Worm (Caenorhabditis elegans) whole organism, L3 larva: Measurements from ENCODE around the gene srh-271.
A peak's percentile ranks its signal among the peaks of the same experiment; 100 is the strongest.

Experiments used
- R02D3.7 ChIP-seq: fragments of 150-350 bp; optimal IDR thresholded peaks from 2 replicates; lab custom pipeline; 2014; ENCODE audit warnings: missing biosample characterization, missing genetic modification characterization
- ZK546.5 ChIP-seq: sonication (generic microtip); optimal IDR thresholded peaks from 2 replicates; lab custom pipeline; 2017; ENCODE audit warnings: missing biosample characterization, missing genetic modification characterization
- aly-2 ChIP-seq: fragments of 150-350 bp; optimal IDR thresholded peaks from 2 replicates; lab custom pipeline; 2014; ENCODE audit warnings: missing biosample characterization, missing genetic modification characterization
- ama-1 ChIP-seq: fragments of 150-350 bp; optimal IDR thresholded peaks from 2 replicates; lab custom pipeline; 2018
- ceh-28 ChIP-seq: fragments of 150-350 bp; optimal IDR thresholded peaks from 2 replicates; lab custom pipeline; 2014; ENCODE audit warnings: missing biosample characterization, missing genetic modification reagents, missing genetic modification characterization
- ceh-9 ChIP-seq: sonication (generic microtip); optimal IDR thresholded peaks from 2 replicates; lab custom pipeline; 2018; ENCODE audit warnings: missing biosample characterization, missing genetic modification characterization
- egl-27 ChIP-seq: sonication (generic microtip); optimal IDR thresholded peaks from 4 replicates; lab custom pipeline; 2017; ENCODE audit warnings: missing biosample characterization, missing genetic modification reagents, missing genetic modification characterization
- egl-5 ChIP-seq: fragments of 150-350 bp; optimal IDR thresholded peaks from 2 replicates; lab custom pipeline; 2017; ENCODE audit warnings: missing biosample characterization, missing genetic modification reagents, missing genetic modification characterization, inconsistent platforms
- elt-1 ChIP-seq: fragments of 150-350 bp; optimal IDR thresholded peaks from 2 replicates; lab custom pipeline; 2014; ENCODE audit warnings: missing biosample characterization, missing genetic modification characterization
- elt-2 ChIP-seq: sonication (generic microtip); optimal IDR thresholded peaks from 2 replicates; lab custom pipeline; 2016; ENCODE audit warnings: missing genetic modification reagents, mild to moderate bottlenecking, missing genetic modification characterization, missing compliant biosample characterization
- elt-3 ChIP-seq, 3 experiments: fragments of 150-350 bp in 1 of 3; sonication (generic microtip) in 2 of 3; optimal IDR thresholded peaks; 2 replicates in 2 of 3; 4 replicates in 1 of 3; lab custom pipeline; 2014 to 2017; ENCODE audit warnings: missing biosample characterization in 3 of 3, missing genetic modification characterization in 3 of 3
- eor-1 ChIP-seq, 2 experiments: fragments of 150-350 bp; optimal IDR thresholded peaks; 2 replicates each; lab custom pipeline; 2014 to 2018; ENCODE audit warnings: missing biosample characterization in 2 of 2, missing genetic modification characterization in 2 of 2
- fkh-10 ChIP-seq: sonication (generic microtip); optimal IDR thresholded peaks from 2 replicates; lab custom pipeline; 2017; ENCODE audit warnings: missing biosample characterization, missing genetic modification reagents, missing genetic modification characterization
- fkh-2 ChIP-seq: fragments of 150-350 bp; optimal IDR thresholded peaks from 2 replicates; lab custom pipeline; 2014; ENCODE audit warnings: missing biosample characterization, missing genetic modification reagents, missing genetic modification characterization
- fos-1 ChIP-seq: fragments of 150-350 bp; optimal IDR thresholded peaks from 2 replicates; lab custom pipeline; 2014; ENCODE audit warnings: missing biosample characterization, missing genetic modification characterization
- hmg-11 ChIP-seq: sonication (generic microtip); optimal IDR thresholded peaks from 2 replicates; lab custom pipeline; 2016; ENCODE audit warnings: missing genetic modification characterization, missing compliant biosample characterization
- jun-1 ChIP-seq: fragments of 150-350 bp; optimal IDR thresholded peaks from 2 replicates; lab custom pipeline; 2014; ENCODE audit warnings: missing biosample characterization, missing genetic modification reagents, missing genetic modification characterization
- lin-15B ChIP-seq: fragments of 150-350 bp; optimal IDR thresholded peaks from 2 replicates; lab custom pipeline; 2014; ENCODE audit warnings: missing biosample characterization, missing genetic modification characterization
- lsy-12 ChIP-seq: sonication (generic microtip); optimal IDR thresholded peaks from 2 replicates; lab custom pipeline; 2016; ENCODE audit warnings: mild to moderate bottlenecking, missing genetic modification characterization, missing compliant biosample characterization
- mdl-1 ChIP-seq: fragments of 150-350 bp; optimal IDR thresholded peaks from 2 replicates; lab custom pipeline; 2014; ENCODE audit warnings: missing biosample characterization, missing genetic modification characterization
- mml-1 ChIP-seq: fragments of 150-350 bp; sonication (generic microtip); optimal IDR thresholded peaks from 3 replicates; lab custom pipeline; 2014; ENCODE audit warnings: missing biosample characterization, missing genetic modification characterization
- nfya-1 ChIP-seq: sonication (generic microtip); optimal IDR thresholded peaks from 2 replicates; lab custom pipeline; 2017; ENCODE audit warnings: missing genetic modification characterization, mild to moderate bottlenecking, missing compliant biosample characterization, antibody characterized with exemption, moderate library complexity; ENCODE audit not compliant: insufficient read depth
- nhr-12 ChIP-seq: fragments of 150-350 bp; optimal IDR thresholded peaks from 2 replicates; lab custom pipeline; 2014; ENCODE audit warnings: missing biosample characterization, missing genetic modification characterization
- nhr-237 ChIP-seq: fragments of 150-350 bp; optimal IDR thresholded peaks from 2 replicates; lab custom pipeline; 2014; ENCODE audit warnings: missing biosample characterization, missing genetic modification characterization
- nhr-25 ChIP-seq: sonication (generic microtip); optimal IDR thresholded peaks from 2 replicates; lab custom pipeline; 2017; ENCODE audit warnings: missing biosample characterization, missing genetic modification characterization
- nhr-28 ChIP-seq: fragments of 150-350 bp; optimal IDR thresholded peaks from 2 replicates; lab custom pipeline; 2014; ENCODE audit warnings: missing biosample characterization, missing genetic modification characterization
- nhr-43 ChIP-seq: sonication (generic microtip); optimal IDR thresholded peaks from 2 replicates; lab custom pipeline; 2016; ENCODE audit warnings: mild to moderate bottlenecking, missing genetic modification characterization, missing compliant biosample characterization; ENCODE audit not compliant: poor library complexity, severe bottlenecking
- nhr-67 ChIP-seq: fragments of 150-350 bp; optimal IDR thresholded peaks from 2 replicates; lab custom pipeline; 2014; ENCODE audit warnings: missing biosample characterization, missing genetic modification characterization
- nhr-76 ChIP-seq: fragments of 150-350 bp; sonication (generic microtip); optimal IDR thresholded peaks from 5 replicates; lab custom pipeline; 2014; ENCODE audit warnings: missing biosample characterization, missing genetic modification characterization
- nhr-77 ChIP-seq: fragments of 150-350 bp; optimal IDR thresholded peaks from 2 replicates; lab custom pipeline; 2014; ENCODE audit warnings: missing biosample characterization, missing genetic modification characterization
- pqm-1 ChIP-seq: fragments of 150-350 bp; optimal IDR thresholded peaks from 2 replicates; lab custom pipeline; 2017; ENCODE audit warnings: missing biosample characterization, missing genetic modification characterization, inconsistent platforms
- skn-1 ChIP-seq: fragments of 150-350 bp; optimal IDR thresholded peaks from 2 replicates; lab custom pipeline; 2014; ENCODE audit warnings: missing biosample characterization, missing genetic modification characterization
- snpc-4 ChIP-seq: fragments of 150-350 bp; optimal IDR thresholded peaks from 2 replicates; lab custom pipeline; 2014; ENCODE audit warnings: missing biosample characterization, missing genetic modification characterization
- unc-39 ChIP-seq: sonication (generic microtip); optimal IDR thresholded peaks from 4 replicates; lab custom pipeline; 2017; ENCODE audit warnings: missing biosample characterization, missing genetic modification characterization
- unc-62 ChIP-seq: fragments of 150-350 bp; sonication (generic microtip); optimal IDR thresholded peaks from 4 replicates; lab custom pipeline; 2014; ENCODE audit warnings: missing biosample characterization, missing genetic modification reagents, missing genetic modification characterization
- zag-1 ChIP-seq: fragments of 150-350 bp; optimal IDR thresholded peaks from 2 replicates; lab custom pipeline; 2014; ENCODE audit warnings: missing biosample characterization, missing genetic modification characterization
- ztf-11 ChIP-seq: fragments of 150-350 bp; optimal IDR thresholded peaks from 2 replicates; lab custom pipeline; 2014; ENCODE audit warnings: missing biosample characterization, missing genetic modification characterization
- ztf-4 ChIP-seq: fragments of 150-350 bp; optimal IDR thresholded peaks from 2 replicates; lab custom pipeline; 2014; ENCODE audit warnings: missing biosample characterization, missing genetic modification characterization

Gene srh-271

ce11 chrV:2652557-2653133, 30.9 kb upstream of the srh-271 start, which contains the start of the genes W02H5.8 and angl-1:
W02H5.8 (minus strand) TSS chrV:2652657.
angl-1 (plus strand) TSS chrV:2653083.
- TF ChIP-seq ztf-11 (tag; lab: Kevin White, UChicago): no peak
- TF ChIP-seq, all 47 proteins: peak for 0

- TF ChIP-seq elt-3 (tag; optimal IDR thresholded peaks at IDR 0.05; lab: Kevin White, UChicago) (no peak), nhr-25 (no peak)
Observed at ce11 chrV:2650980-2651379, 29.2 kb upstream of the srh-271 start.

DNA sequence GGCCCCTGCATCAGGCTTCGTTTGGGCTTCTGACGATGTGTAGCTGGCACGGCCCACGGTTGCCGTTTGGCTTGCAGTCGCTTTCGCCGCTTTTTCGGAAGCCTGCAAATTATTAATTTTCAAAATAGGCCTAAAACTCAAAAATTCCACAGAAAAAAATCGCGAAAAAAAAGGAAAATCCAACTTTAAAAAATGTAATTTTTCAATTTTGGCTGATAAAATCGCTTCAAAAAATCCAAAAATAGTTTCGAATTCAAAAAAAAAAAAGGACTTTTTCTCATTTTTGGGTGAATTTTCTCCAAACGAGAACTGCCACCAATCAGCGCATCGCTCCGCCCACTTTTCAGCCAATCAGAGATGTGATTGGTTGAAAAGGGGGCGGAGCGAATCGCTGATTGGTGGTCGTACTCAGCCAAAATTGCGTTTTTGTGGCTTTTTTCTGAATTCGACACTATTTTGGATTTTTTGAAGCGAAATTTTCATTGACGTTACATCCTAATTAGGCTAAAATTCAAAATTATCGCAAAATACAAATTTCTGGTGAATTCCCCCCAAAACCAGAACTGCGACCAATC, 25.5 kb upstream of the srh-271 start:
- TF ChIP-seq mdl-1 (tag; lab: Kevin White, UChicago) (no peak), nfya-1 (peak; percentile 86)

DNA sequence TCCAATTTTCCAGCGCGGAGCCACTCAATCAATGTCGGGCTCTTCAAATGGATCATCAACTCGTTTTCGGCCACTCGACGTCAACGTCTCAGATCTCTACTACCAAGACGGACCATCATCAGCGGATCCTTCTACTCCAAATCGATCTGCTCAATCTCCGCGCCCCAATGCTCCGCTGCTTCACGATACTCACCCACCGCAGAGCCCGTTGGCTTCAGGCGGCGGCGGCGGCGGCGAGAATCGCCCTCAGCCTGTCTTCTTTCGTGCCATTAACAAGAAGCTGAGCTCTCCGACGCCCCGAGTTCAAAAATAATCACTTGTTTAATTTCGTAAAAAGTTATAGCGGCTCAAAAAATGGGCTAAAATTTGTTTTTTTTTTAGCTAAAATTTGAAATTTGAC, 24.3 kb upstream of the srh-271 start:
- TF ChIP-seq mml-1 (tag; lab: Kevin White, UChicago) (no peak), ztf-11 (tag; lab: Kevin White, UChicago) (no peak), aly-2 (no peak), nhr-28 (no peak), ama-1 (lab: Kevin White, UChicago) (no peak), ceh-28 (tag; lab: Kevin White, UChicago) (no peak), R02D3.7 (tag; lab: Kevin White, UChicago) (no peak), hmg-11 (tag; lab: Kevin White, UChicago) (no peak), nhr-25 (no peak), jun-1 (tag; lab: Kevin White, UChicago) (no peak), fos-1 (tag; lab: Kevin White, UChicago) (no peak), ZK546.5 (tag; lab: Kevin White, UChicago) (no peak), elt-1 (tag; lab: Kevin White, UChicago) (no peak), egl-27 (no peak), snpc-4 (no peak), nhr-76 (tag; lab: Kevin White, UChicago) (no peak), skn-1 (tag; lab: Kevin White, UChicago) (no peak)

DNA sequence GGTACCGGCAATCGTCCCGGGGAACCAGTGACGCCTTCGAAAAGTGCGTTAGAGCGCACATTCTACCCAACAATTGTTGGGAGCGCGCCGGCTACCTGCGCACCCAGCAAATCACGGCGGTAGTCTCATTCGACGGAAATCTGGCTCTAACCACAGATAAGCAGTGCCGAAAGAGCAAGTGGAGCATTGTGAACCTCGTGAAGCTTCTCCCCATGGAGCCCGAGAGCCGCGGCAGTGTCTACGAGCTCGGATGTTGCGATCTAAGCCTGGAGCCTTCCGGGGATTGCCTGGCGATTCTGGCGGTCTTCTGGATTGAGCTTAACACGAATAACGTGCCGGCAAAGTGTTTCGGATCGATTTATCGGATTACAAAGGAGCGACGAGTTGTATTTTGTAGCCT, 17.7 kb upstream of the srh-271 start:
- no peak for TF ChIP-seq fos-1 (tag; lab: Kevin White, UChicago)
- TF ChIP-seq ZK546.5 (tag; lab: Kevin White, UChicago): no peak
- no peak for TF ChIP-seq elt-2 (tag; lab: Kevin White, UChicago)
- TF ChIP-seq unc-62 (GFP tag; lab: Kevin White, UChicago): no peak
- no peak for TF ChIP-seq egl-5 (tag; lab: Kevin White, UChicago)
- TF ChIP-seq ztf-4 (tag; lab: Kevin White, UChicago): no peak
- TF ChIP-seq skn-1 (tag; lab: Kevin White, UChicago): no peak

ce11 chrV:2639035-2639434, 17.3 kb upstream of the srh-271 start, which contains the start of gene W02H5.2:
W02H5.2 (plus strand) TSS chrV:2639335.
- TF ChIP-seq nhr-67 (no peak), aly-2 (no peak), snpc-4 (no peak)
- TF ChIP-seq, all 47 proteins: peak for 0

DNA sequence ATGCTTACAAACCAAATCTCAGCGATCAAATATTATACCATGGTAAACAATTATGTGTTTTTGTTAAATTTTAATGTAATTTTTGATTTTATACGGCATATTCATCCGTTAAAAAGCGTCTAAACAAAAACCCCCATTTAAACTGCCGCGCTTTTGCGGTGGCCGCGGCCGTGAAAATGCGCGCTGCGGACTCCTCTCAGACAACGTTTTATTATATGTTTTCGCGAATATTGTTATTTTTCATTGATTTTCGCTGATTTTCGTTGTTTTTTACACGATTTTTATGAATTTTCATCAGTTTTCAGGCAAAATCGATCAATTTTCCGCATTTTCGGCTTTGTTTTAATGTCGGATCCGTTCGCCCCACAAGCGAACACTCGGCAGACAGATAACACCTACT, 16.8 kb upstream of the srh-271 start, which contains the start of gene W02H5.19:
W02H5.19 (plus strand) TSS at position 346 of the 400 bp plus-strand sequence.
- TF ChIP-seq unc-39 (no peak), jun-1 (tag; lab: Kevin White, UChicago) (no peak), fos-1 (tag; lab: Kevin White, UChicago) (no peak), unc-62 (GFP tag; lab: Kevin White, UChicago) (no peak), hmg-11 (tag; lab: Kevin White, UChicago) (peak; percentile 64), elt-2 (tag; lab: Kevin White, UChicago) (peak; percentile 24), ztf-4 (tag; lab: Kevin White, UChicago) (no peak), nhr-28 (no peak), egl-5 (tag; lab: Kevin White, UChicago) (no peak), ceh-9 (tag; lab: Kevin White, UChicago) (no peak), nhr-77 (peak; percentile 51), fkh-10 (no peak), lsy-12 (tag; lab: Kevin White, UChicago) (peak; percentile 72), fkh-2 (tag; lab: Kevin White, UChicago) (no peak), snpc-4 (peak; percentile 59), ZK546.5 (tag; lab: Kevin White, UChicago) (no peak), mdl-1 (tag; lab: Kevin White, UChicago) (no peak), nhr-12 (tag; lab: Kevin White, UChicago) (no peak), eor-1 (tag; optimal IDR thresholded peaks at IDR 0.05; lab: Kevin White, UChicago) (no peak), nhr-43 (peak; percentile 93), nfya-1 (peak; percentile 77), nhr-237 (tag; lab: Kevin White, UChicago) (no peak), R02D3.7 (tag; lab: Kevin White, UChicago) (peak; percentile 32), ceh-28 (tag; lab: Kevin White, UChicago) (peak; percentile 6), pqm-1 (peak; percentile 17), aly-2 (no peak), elt-3 (tag; optimal IDR thresholded peaks at IDR 0.05; lab: Kevin White, UChicago) (no peak), lin-15B (tag; lab: Kevin White, UChicago) (peak; percentile 72), zag-1 (no peak)
